Fruit fly (Drosophila melanogaster) whole organism, pupa: ENCODE results near the gene Lint-1.

Experiments used
- CG10348 ChIP-seq: fragments of 200-800 bp; sonication (Bioruptor generic); IDR thresholded peaks from 2 replicates; pipeline ENCODE4 v1.3.6; 2022; ENCODE audit warnings: missing biosample characterization, missing genetic modification characterization
- fd96Ca ChIP-seq: fragments of 200-800 bp; sonication (Bioruptor generic); IDR thresholded peaks from 3 replicates; pipeline ENCODE4 v1.3.6; 2022; ENCODE audit warnings: missing biosample characterization, missing genetic modification characterization

dm6 chrX:11124126-11124748 lies 24.9 kb upstream of the Lint-1 start, which contains the start of gene CG11122:
- TF ChIP-seq fd96Ca (GFP tag; lab: Robert Waterston, UW) (no peak), CG10348 (GFP tag; lab: Robert Waterston, UW) (no peak)
